Fruit fly (Drosophila melanogaster) whole organism, larva: ENCODE data around the gene CG42331.

ENCODE experiments used
- noc ChIP-seq: fragments of 200-800 bp; sonication (Bioruptor generic); optimal IDR thresholded peaks from 3 replicates; lab custom pipeline; 2019; ENCODE audit warnings: missing biosample characterization, mild to moderate bottlenecking, missing genetic modification characterization, moderate library complexity

The CG42331 gene

DNA sequence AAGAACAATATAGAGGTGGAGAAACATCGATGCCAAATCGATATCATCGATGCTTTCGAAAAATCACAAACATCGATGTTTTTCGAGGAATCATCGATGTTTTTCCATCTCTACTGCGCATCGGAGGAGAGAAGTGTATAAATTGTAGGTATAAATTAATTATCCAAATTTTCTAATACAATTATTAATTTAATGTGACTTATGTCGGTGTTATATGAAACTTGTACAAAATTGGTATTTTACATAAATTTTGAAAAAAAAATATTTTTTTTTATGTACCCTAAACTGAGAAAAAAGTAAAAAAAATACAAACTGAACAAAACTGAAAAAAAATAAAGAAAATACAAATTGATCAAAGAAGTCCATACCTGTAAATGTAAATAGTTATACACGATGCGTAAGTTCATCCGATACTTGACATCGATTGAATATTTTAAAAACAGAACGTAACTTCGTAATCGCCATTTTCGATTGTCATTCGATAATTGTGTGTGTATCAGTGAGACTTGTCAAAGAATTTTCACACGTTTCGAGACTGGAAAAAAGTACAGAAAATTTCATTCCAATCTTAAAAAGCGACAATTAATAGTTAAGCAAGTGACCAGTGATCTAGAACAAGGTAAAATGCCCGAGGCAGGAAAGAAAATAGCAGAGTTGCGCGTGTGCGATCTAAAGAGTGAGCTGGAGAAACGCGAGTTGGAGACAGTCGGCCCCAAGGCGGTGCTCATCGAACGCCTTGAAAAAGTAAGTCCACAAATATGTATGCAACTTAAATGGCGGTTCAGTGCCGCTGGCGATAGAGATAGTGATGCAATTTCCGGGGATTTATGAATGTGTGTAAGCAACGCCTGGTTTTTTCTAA lies 45.2 kb downstream of the CG42331 start, which contains the start of the genes CG5808 and Saf-B:
Gene CG5808, minus strand, starts transcription at position 15 of the 862 bp plus-strand sequence.
Gene Saf-B, plus strand, starts transcription at position 472 of the 862 bp plus-strand sequence.
- no peak for TF ChIP-seq noc (tag; lab: Kevin White, UChicago)

DNA sequence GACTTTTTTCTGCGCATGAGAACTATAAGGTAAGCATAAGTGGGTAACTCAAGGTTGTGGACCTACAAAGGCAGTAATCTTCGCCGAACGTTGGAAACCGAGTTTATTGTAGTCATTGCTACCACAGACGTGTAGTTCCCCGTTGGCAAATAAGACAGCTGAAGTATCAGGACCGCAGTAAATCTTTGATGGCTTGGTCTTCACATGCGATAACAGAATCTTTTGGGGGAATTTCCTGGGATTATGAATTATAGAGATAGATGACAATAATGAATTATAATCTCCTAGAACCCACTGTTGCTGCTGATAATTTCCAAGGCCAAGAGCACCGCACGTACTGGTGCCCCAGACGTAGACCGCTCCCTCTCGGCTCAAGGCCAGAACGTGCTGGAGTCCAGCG lies 51.1 kb downstream of the CG42331 start:
- no peak for TF ChIP-seq noc (tag; lab: Kevin White, UChicago)

DNA sequence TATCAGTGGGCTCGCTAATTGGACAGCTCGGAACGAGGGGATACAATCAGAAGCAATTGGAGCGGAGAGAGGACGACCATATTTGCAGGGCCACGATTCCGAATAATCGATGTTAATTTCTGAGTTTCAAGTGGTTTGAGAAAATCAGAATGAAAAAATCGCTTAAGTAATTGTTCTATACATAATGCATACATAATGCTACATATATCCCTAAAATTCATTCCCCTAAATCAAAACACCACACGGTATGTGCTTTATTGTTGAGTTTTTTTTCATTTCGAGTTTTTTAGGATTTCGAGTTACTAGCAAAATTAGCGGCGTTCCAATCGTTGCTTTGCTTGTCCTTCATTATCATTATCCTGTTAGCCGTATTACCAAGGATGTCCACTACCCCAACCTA lies 53.6 kb downstream of the CG42331 start, which contains the start of gene niki:
Gene niki, minus strand, starts transcription at position 101 of the 400 bp plus-strand sequence.
- no peak for TF ChIP-seq noc (tag; lab: Kevin White, UChicago)

- no peak for TF ChIP-seq noc (tag; lab: Kevin White, UChicago)
Measured at dm6 chr3R:24828234-24828633, 56.3 kb downstream of the CG42331 start, which contains the start of gene RabX4. TSS of gene RabX4 (minus strand) at chr3R:24828409.

- no peak for TF ChIP-seq noc (tag; lab: Kevin White, UChicago)
Measured at dm6 chr3R:24829887-24830351, 57.9 kb downstream of the CG42331 start, which contains the start of the genes Kaz and CG43273. TSS of gene Kaz (minus strand) at chr3R:24829959. TSS of gene CG43273 (plus strand) at chr3R:24830301.

- TF ChIP-seq noc (tag; lab: Kevin White, UChicago), result no peak
Measured at dm6 chr3R:24833652-24834051, 61.7 kb downstream of the CG42331 start, which contains the start of gene sosie. TSS of gene sosie (plus strand) at chr3R:24833952.
